Fruit fly (Drosophila melanogaster): ENCODE measurements around the gene CG11601.

DNA sequence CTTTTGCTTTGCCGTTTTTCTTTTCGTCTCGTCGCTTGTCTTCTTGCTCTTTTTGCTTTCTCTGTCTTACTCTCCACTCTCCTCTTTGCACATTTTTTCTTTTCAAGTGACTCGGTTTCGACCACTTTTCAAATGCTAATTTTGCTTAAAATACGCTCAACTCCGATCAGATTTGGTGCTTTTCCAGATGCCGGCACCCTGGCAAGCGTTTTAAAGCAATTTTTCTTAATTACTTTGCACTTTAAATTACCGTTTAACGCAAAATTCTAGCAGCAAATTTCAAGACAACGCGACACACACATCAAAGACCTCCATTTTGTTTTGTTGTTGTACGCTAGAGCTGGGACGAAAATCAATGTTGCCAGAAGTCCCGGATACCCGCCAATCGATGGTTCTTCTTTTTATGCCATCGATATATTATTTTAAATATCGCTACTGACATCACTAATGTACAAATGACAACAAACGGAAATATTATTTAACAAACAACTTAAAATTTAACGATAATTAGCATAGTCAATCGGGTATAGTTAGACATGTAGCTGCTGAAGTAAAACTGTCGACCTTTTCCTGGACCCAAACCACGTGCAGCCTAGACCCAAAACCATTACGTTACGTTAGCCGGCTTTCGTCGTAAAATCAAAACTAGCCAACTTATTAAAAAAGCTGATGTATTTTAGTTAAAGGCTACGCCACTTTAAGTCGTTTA is 32.4 kb downstream of the CG11601 start, which contains the start of gene kis:
- TF ChIP-seq CG14965 (GFP tag; optimal IDR thresholded peaks at IDR 0.05; ENCODE audit: borderline replicate concordance) (no peak), CG10431 (GFP tag; optimal IDR thresholded peaks at IDR 0.05) (peak; percentile 16), CG6683 (GFP tag; optimal IDR thresholded peaks at IDR 0.05) (no peak), hb (GFP tag; IDR thresholded peaks at IDR 0.05; ENCODE audit: partially characterized antibody) (peak; percentile 91), Nf-YB (GFP tag; optimal IDR thresholded peaks at IDR 0.05) (peak; percentile 28), BEAF-32 (GFP tag; optimal IDR thresholded peaks at IDR 0.05) (peak; percentile 98), grn (GFP tag; optimal IDR thresholded peaks at IDR 0.05) (no peak), CG7745 (tag; optimal IDR thresholded peaks at IDR 0.05) (peak; percentile 73), CG10274 (GFP tag; optimal IDR thresholded peaks at IDR 0.05) (no peak)

All from whole organism, embryonic.